Worm (Caenorhabditis elegans) whole organism, L2 larva: ENCODE measurements around the gene folt-3.

ENCODE experiments used
- ZK546.5 ChIP-seq: sonication (generic microtip); optimal IDR thresholded peaks from 2 replicates; lab custom pipeline; 2017; ENCODE audit warnings: missing biosample characterization, missing genetic modification characterization
- alr-1 ChIP-seq: fragments of 150-350 bp; optimal IDR thresholded peaks from 2 replicates; lab custom pipeline; 2014; ENCODE audit warnings: missing biosample characterization, missing genetic modification characterization
- ama-1 ChIP-seq: fragments of 150-350 bp; optimal IDR thresholded peaks from 2 replicates; lab custom pipeline; 2018; ENCODE audit warnings: inconsistent platforms
- blmp-1 ChIP-seq: sonication (generic microtip); optimal IDR thresholded peaks from 2 replicates; lab custom pipeline; 2017; ENCODE audit warnings: missing genetic modification characterization, mild to moderate bottlenecking, missing compliant biosample characterization, antibody characterized with exemption, moderate library complexity; ENCODE audit not compliant: insufficient read depth
- ceh-16 ChIP-seq: fragments of 150-350 bp; optimal IDR thresholded peaks from 2 replicates; lab custom pipeline; 2014; ENCODE audit warnings: missing biosample characterization, missing genetic modification characterization
- egl-27 ChIP-seq: sonication (generic microtip); optimal IDR thresholded peaks from 3 replicates; lab custom pipeline; 2017; ENCODE audit warnings: missing biosample characterization, missing genetic modification reagents, missing genetic modification characterization
- elt-1 ChIP-seq: fragments of 150-350 bp; optimal IDR thresholded peaks from 2 replicates; lab custom pipeline; 2014; ENCODE audit warnings: missing biosample characterization, missing genetic modification characterization
- fos-1 ChIP-seq: fragments of 150-350 bp; optimal IDR thresholded peaks from 2 replicates; lab custom pipeline; 2014; ENCODE audit warnings: missing biosample characterization, missing genetic modification characterization
- lsy-2 ChIP-seq, 2 experiments: fragments of 150-350 bp in 1 of 2; sonication (generic microtip) in 1 of 2; optimal IDR thresholded peaks; 2 replicates each; lab custom pipeline; 2014 to 2017; ENCODE audit warnings: missing biosample characterization in 2 of 2, missing genetic modification characterization in 2 of 2
- mbf-1 ChIP-seq: sonication (generic microtip); optimal IDR thresholded peaks from 2 replicates; lab custom pipeline; 2017; ENCODE audit warnings: missing biosample characterization, missing genetic modification characterization
- nhr-11 ChIP-seq: fragments of 150-350 bp; optimal IDR thresholded peaks from 2 replicates; lab custom pipeline; 2014; ENCODE audit warnings: missing biosample characterization, missing genetic modification characterization
- nhr-21 ChIP-seq: fragments of 150-350 bp; optimal IDR thresholded peaks from 2 replicates; lab custom pipeline; 2014; ENCODE audit warnings: missing biosample characterization, missing genetic modification characterization
- nhr-23 ChIP-seq: fragments of 150-350 bp; optimal IDR thresholded peaks from 2 replicates; lab custom pipeline; 2014; ENCODE audit warnings: missing biosample characterization, missing genetic modification reagents, missing genetic modification characterization
- ztf-11 ChIP-seq: sonication (generic microtip); optimal IDR thresholded peaks from 2 replicates; lab custom pipeline; 2017; ENCODE audit warnings: missing biosample characterization, missing genetic modification characterization

DNA sequence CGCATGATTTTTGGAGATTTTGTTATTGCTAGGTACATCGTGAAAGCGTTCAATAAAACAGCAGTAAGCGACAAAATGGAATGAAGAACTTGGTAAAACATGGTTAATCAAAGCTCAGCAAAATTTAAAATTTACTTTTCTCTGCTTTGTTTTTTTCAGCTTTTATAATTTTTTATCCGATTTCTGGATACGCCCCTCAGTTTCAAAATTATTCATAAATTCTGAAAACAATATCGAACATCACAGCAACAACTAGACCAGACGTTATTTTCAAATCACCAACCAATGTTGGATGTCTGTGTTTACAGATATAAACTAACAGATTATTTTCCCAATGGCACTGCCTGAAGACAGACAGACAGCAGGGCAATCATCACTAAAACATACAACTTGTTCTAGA, 25.1 kb upstream of the folt-3 start, which contains the start of gene srd-31:
- TF ChIP-seq ZK546.5 (tag; lab: Kevin White, UChicago) = no peak
- no peak for TF ChIP-seq nhr-23 (tag; lab: Kevin White, UChicago)
- no peak for TF ChIP-seq ztf-11 (tag; lab: Kevin White, UChicago)
- no peak for TF ChIP-seq ama-1 (lab: Kevin White, UChicago)
- TF ChIP-seq egl-27 (tag; lab: Kevin White, UChicago) = no peak
- no peak for TF ChIP-seq lsy-2 (tag; optimal IDR thresholded peaks at IDR 0.05; lab: Kevin White, UChicago)
- no peak for TF ChIP-seq mbf-1 (tag; lab: Kevin White, UChicago)
- no peak for TF ChIP-seq elt-1
- no peak for TF ChIP-seq nhr-21 (tag; lab: Kevin White, UChicago)
- TF ChIP-seq blmp-1 (tag; lab: Kevin White, UChicago) = no peak
- TF ChIP-seq ceh-16 = no peak
- TF ChIP-seq nhr-11 = no peak
- no peak for TF ChIP-seq alr-1 (tag; lab: Kevin White, UChicago)
- no peak for TF ChIP-seq fos-1 (tag; lab: Kevin White, UChicago)
